Fruit fly (Drosophila melanogaster) whole organism, prepupa: ENCODE data around the gene CG31775.

ENCODE experiments used
- Blimp-1 ChIP-seq: fragments of 200-800 bp; sonication (Bioruptor generic); optimal IDR thresholded peaks from 3 replicates; lab custom pipeline; 2017; ENCODE audit warnings: missing biosample characterization, missing genetic modification characterization, mild to moderate bottlenecking, moderate library complexity, missing genetic modification reagents
- CG10631 ChIP-seq: fragments of 200-800 bp; sonication (Bioruptor generic); optimal IDR thresholded peaks from 2 replicates; lab custom pipeline; 2016; ENCODE audit warnings: missing biosample characterization, missing genetic modification characterization
- CG10669 ChIP-seq: fragments of 200-800 bp; sonication (Bioruptor generic); optimal IDR thresholded peaks from 3 replicates; lab custom pipeline; 2018; ENCODE audit warnings: missing biosample characterization, mild to moderate bottlenecking, missing genetic modification characterization, moderate library complexity
- CG11902 ChIP-seq: fragments of 200-800 bp; sonication (Bioruptor generic); optimal IDR thresholded peaks from 3 replicates; lab custom pipeline; 2016; ENCODE audit warnings: missing biosample characterization, missing genetic modification characterization
- CG15336 ChIP-seq: fragments of 200-800 bp; sonication (Bioruptor generic); IDR thresholded peaks from 2 replicates; pipeline ENCODE4 v1.3.6; 2022; ENCODE audit warnings: missing biosample characterization, missing genetic modification characterization
- CG1621 ChIP-seq: fragments of 200-800 bp; sonication (Bioruptor generic); optimal IDR thresholded peaks from 3 replicates; lab custom pipeline; 2018; ENCODE audit warnings: missing biosample characterization, mild to moderate bottlenecking, missing genetic modification characterization
- CG16779 ChIP-seq: fragments of 200-800 bp; sonication (Bioruptor generic); optimal IDR thresholded peaks from 3 replicates; lab custom pipeline; 2017; ENCODE audit warnings: missing biosample characterization, mild to moderate bottlenecking, missing genetic modification characterization
- CG3032 ChIP-seq: fragments of 200-800 bp; optimal IDR thresholded peaks from 2 replicates; lab custom pipeline; 2019; ENCODE audit warnings: missing biosample characterization, mild to moderate bottlenecking, missing genetic modification characterization, moderate library complexity
- CG31627 ChIP-seq: fragments of 200-800 bp; sonication (Bioruptor generic); optimal IDR thresholded peaks from 3 replicates; lab custom pipeline; 2016; ENCODE audit warnings: missing biosample characterization, missing genetic modification characterization
- CG32006 ChIP-seq: fragments of 200-800 bp; sonication (Bioruptor generic); optimal IDR thresholded peaks from 3 replicates; lab custom pipeline; 2017; ENCODE audit warnings: missing biosample characterization, mild to moderate bottlenecking, missing genetic modification characterization
- CG34406 ChIP-seq: fragments of 200-800 bp; sonication (Bioruptor generic); optimal IDR thresholded peaks from 3 replicates; lab custom pipeline; 2016; ENCODE audit warnings: missing biosample characterization, missing genetic modification characterization
- CG3919 ChIP-seq: fragments of 200-800 bp; sonication (Bioruptor generic); optimal IDR thresholded peaks from 3 replicates; lab custom pipeline; 2016; ENCODE audit warnings: missing biosample characterization, missing genetic modification characterization
- CG4318 ChIP-seq: fragments of 200-800 bp; sonication (Bioruptor generic); optimal IDR thresholded peaks from 3 replicates; lab custom pipeline; 2017; ENCODE audit warnings: missing biosample characterization, mild to moderate bottlenecking, missing genetic modification characterization
- CG6276 ChIP-seq: fragments of 200-800 bp; sonication (Bioruptor generic); optimal IDR thresholded peaks from 2 replicates; lab custom pipeline; 2017; ENCODE audit warnings: missing biosample characterization, mild to moderate bottlenecking, missing genetic modification characterization
- CG6808 ChIP-seq: fragments of 200-800 bp; sonication (Bioruptor generic); optimal IDR thresholded peaks from 3 replicates; lab custom pipeline; 2017; ENCODE audit warnings: missing biosample characterization, missing genetic modification characterization, mild to moderate bottlenecking, moderate library complexity, missing genetic modification reagents
- CG6854 ChIP-seq: fragments of 200-800 bp; sonication (Bioruptor generic); optimal IDR thresholded peaks from 2 replicates; lab custom pipeline; 2017; ENCODE audit warnings: missing biosample characterization, mild to moderate bottlenecking, missing genetic modification characterization
- CG7368 ChIP-seq: fragments of 200-800 bp; sonication (Bioruptor generic); optimal IDR thresholded peaks from 3 replicates; lab custom pipeline; 2016; ENCODE audit warnings: missing biosample characterization, missing genetic modification characterization
- CG8119 ChIP-seq: fragments of 200-800 bp; sonication (Bioruptor generic); IDR thresholded peaks from 3 replicates; pipeline ENCODE4 v1.3.6; 2022; ENCODE audit warnings: missing biosample characterization, missing genetic modification characterization
- CG8319 ChIP-seq: fragments of 200-800 bp; sonication (Bioruptor generic); optimal IDR thresholded peaks from 3 replicates; lab custom pipeline; 2016; ENCODE audit warnings: missing biosample characterization, missing genetic modification characterization
- CG8632 ChIP-seq: fragments of 200-800 bp; sonication (Bioruptor generic); optimal IDR thresholded peaks from 3 replicates; lab custom pipeline; 2016; ENCODE audit warnings: missing biosample characterization, missing genetic modification characterization
- Eip75B ChIP-seq: fragments of 200-800 bp; sonication (Bioruptor generic); optimal IDR thresholded peaks from 3 replicates; lab custom pipeline; 2016; ENCODE audit warnings: missing biosample characterization, missing genetic modification characterization
- Eip93F ChIP-seq: fragments of 200-800 bp; sonication (Bioruptor generic); optimal IDR thresholded peaks from 2 replicates; lab custom pipeline; 2016; ENCODE audit warnings: missing biosample characterization, mild to moderate bottlenecking, missing genetic modification characterization
- Ets21C ChIP-seq: fragments of 200-800 bp; sonication (Bioruptor generic); optimal IDR thresholded peaks from 3 replicates; lab custom pipeline; 2016; ENCODE audit warnings: missing biosample characterization, missing genetic modification characterization
- Ets96B ChIP-seq: fragments of 200-800 bp; optimal IDR thresholded peaks from 2 replicates; lab custom pipeline; 2019; ENCODE audit warnings: missing biosample characterization, mild to moderate bottlenecking, missing genetic modification characterization, moderate library complexity
- Gug ChIP-seq: fragments of 200-800 bp; sonication (Bioruptor generic); IDR thresholded peaks from 2 replicates; pipeline ENCODE4 v1.3.6; 2022; ENCODE audit warnings: missing biosample characterization, missing genetic modification characterization
- Hr38 ChIP-seq: sonication (Bioruptor generic); optimal IDR thresholded peaks from 2 replicates; lab custom pipeline; 2016; ENCODE audit warnings: missing biosample characterization, missing genetic modification characterization
- Hr39 ChIP-seq: fragments of 200-800 bp; sonication (Bioruptor generic); optimal IDR thresholded peaks from 2 replicates; lab custom pipeline; 2016; ENCODE audit warnings: missing biosample characterization, missing genetic modification characterization
- Hr4 ChIP-seq: fragments of 200-800 bp; sonication (Bioruptor generic); optimal IDR thresholded peaks from 3 replicates; lab custom pipeline; 2016; ENCODE audit warnings: missing biosample characterization, missing genetic modification characterization
- Lpt ChIP-seq: fragments of 200-800 bp; sonication (Bioruptor generic); optimal IDR thresholded peaks from 3 replicates; lab custom pipeline; 2016; ENCODE audit warnings: missing biosample characterization, missing genetic modification characterization
- Met ChIP-seq: fragments of 200-800 bp; sonication (Bioruptor generic); optimal IDR thresholded peaks from 3 replicates; lab custom pipeline; 2016; ENCODE audit warnings: missing biosample characterization, missing genetic modification characterization
- OdsH ChIP-seq: fragments of 200-800 bp; sonication (Bioruptor generic); optimal IDR thresholded peaks from 3 replicates; lab custom pipeline; 2016; ENCODE audit warnings: missing biosample characterization, missing genetic modification characterization
- Smox ChIP-seq: fragments of 200-800 bp; sonication (Bioruptor generic); optimal IDR thresholded peaks from 3 replicates; lab custom pipeline; 2016; ENCODE audit warnings: missing biosample characterization, missing genetic modification characterization
- Sox102F ChIP-seq: fragments of 200-800 bp; sonication (Bioruptor generic); optimal IDR thresholded peaks from 2 replicates; lab custom pipeline; 2016; ENCODE audit warnings: missing biosample characterization, mild to moderate bottlenecking, missing genetic modification characterization
- Sox14 ChIP-seq: fragments of 200-800 bp; sonication (Bioruptor generic); optimal IDR thresholded peaks from 3 replicates; lab custom pipeline; 2016; ENCODE audit warnings: missing biosample characterization, missing genetic modification characterization
- achi ChIP-seq: fragments of 200-800 bp; sonication (Bioruptor generic); optimal IDR thresholded peaks from 3 replicates; lab custom pipeline; 2016; ENCODE audit warnings: missing biosample characterization, missing genetic modification characterization
- acj6 ChIP-seq: fragments of 200-800 bp; sonication (Bioruptor generic); optimal IDR thresholded peaks from 3 replicates; lab custom pipeline; 2016; ENCODE audit warnings: missing biosample characterization, missing genetic modification characterization
- cyc ChIP-seq: fragments of 200-800 bp; sonication (Bioruptor generic); optimal IDR thresholded peaks from 3 replicates; lab custom pipeline; 2016; ENCODE audit warnings: missing biosample characterization, missing genetic modification characterization
- dac ChIP-seq: fragments of 200-800 bp; sonication (Bioruptor generic); optimal IDR thresholded peaks from 2 replicates; lab custom pipeline; 2017; ENCODE audit warnings: missing biosample characterization, mild to moderate bottlenecking, missing genetic modification characterization
- dsx ChIP-seq: fragments of 200-800 bp; optimal IDR thresholded peaks from 3 replicates; lab custom pipeline; 2019; ENCODE audit warnings: missing biosample characterization, mild to moderate bottlenecking, missing genetic modification characterization, moderate library complexity; ENCODE audit not compliant: poor library complexity, severe bottlenecking
- eg ChIP-seq: fragments of 200-800 bp; sonication (Bioruptor generic); IDR thresholded peaks from 3 replicates; pipeline ENCODE4 v1.3.6; 2022; ENCODE audit warnings: missing biosample characterization, missing genetic modification characterization
- esn ChIP-seq: fragments of 200-800 bp; sonication (Bioruptor generic); optimal IDR thresholded peaks from 2 replicates; lab custom pipeline; 2016; ENCODE audit warnings: missing biosample characterization, mild to moderate bottlenecking, missing genetic modification characterization, moderate library complexity
- fd59A ChIP-seq: fragments of 200-800 bp; sonication (Bioruptor generic); optimal IDR thresholded peaks from 2 replicates; lab custom pipeline; 2017; ENCODE audit warnings: missing biosample characterization, mild to moderate bottlenecking, missing genetic modification characterization, missing genetic modification reagents
- fd85E ChIP-seq: fragments of 200-800 bp; sonication (Bioruptor generic); optimal IDR thresholded peaks from 3 replicates; lab custom pipeline; 2016; ENCODE audit warnings: missing biosample characterization, missing genetic modification characterization
- fkh ChIP-seq: fragments of 200-800 bp; sonication (Bioruptor generic); optimal IDR thresholded peaks from 3 replicates; lab custom pipeline; 2017; ENCODE audit warnings: missing biosample characterization, mild to moderate bottlenecking, missing genetic modification characterization, moderate library complexity
- net ChIP-seq: fragments of 200-800 bp; sonication (Bioruptor generic); optimal IDR thresholded peaks from 3 replicates; lab custom pipeline; 2016; ENCODE audit warnings: missing biosample characterization, missing genetic modification characterization
- pdm3 ChIP-seq: fragments of 200-800 bp; sonication (Bioruptor generic); optimal IDR thresholded peaks from 3 replicates; lab custom pipeline; 2016; ENCODE audit warnings: missing biosample characterization, missing genetic modification characterization
- salr ChIP-seq, 2 experiments: fragments of 200-800 bp; sonication (Bioruptor generic); optimal IDR thresholded peaks; 3 replicates each; lab custom pipeline; 2016 to 2018; ENCODE audit warnings: missing biosample characterization in 2 of 2, missing genetic modification characterization in 2 of 2, mild to moderate bottlenecking in 1 of 2
- ss ChIP-seq, 2 experiments: fragments of 200-800 bp; sonication (Bioruptor generic); optimal IDR thresholded peaks; 2 replicates in 1 of 2; 3 replicates in 1 of 2; lab custom pipeline; 2017 to 2018; ENCODE audit warnings: mild to moderate bottlenecking in 2 of 2, missing biosample characterization in 2 of 2, missing genetic modification characterization in 2 of 2, moderate library complexity in 1 of 2
- svp ChIP-seq: fragments of 200-800 bp; sonication (Bioruptor generic); peaks from one replicate; lab custom pipeline; 2016; ENCODE audit warnings: missing biosample characterization, missing genetic modification characterization
- vri ChIP-seq: fragments of 200-800 bp; sonication (Bioruptor generic); optimal IDR thresholded peaks from 3 replicates; lab custom pipeline; 2016; ENCODE audit warnings: missing biosample characterization, mild to moderate bottlenecking, missing genetic modification characterization

Gene CG31775

dm6 chr2L:14688922-14689711 is 48.5 kb downstream of the CG31775 start, which contains the start of gene osp:
Gene osp, minus strand, starts transcription at chr2L:14689340.
- TF ChIP-seq CG8119 (GFP tag; lab: Robert Waterston, UW) (peak; percentile 100), acj6 (GFP tag; lab: Kevin White, UChicago) (peak; percentile 98), net (peak; percentile 98), OdsH (GFP tag; lab: Kevin White, UChicago) (peak; percentile 98), Hr38 (GFP tag; lab: Kevin White, UChicago) (no peak), CG15336 (GFP tag; lab: Robert Waterston, UW) (peak; percentile 100), achi (GFP tag; lab: Kevin White, UChicago) (peak; percentile 98), pdm3 (GFP tag; lab: Kevin White, UChicago) (peak; percentile 96), Smox (GFP tag; lab: Kevin White, UChicago) (peak; percentile 94), fd85E (peak; percentile 90), salr (GFP tag; optimal IDR thresholded peaks at IDR 0.05; lab: Kevin White, UChicago) (peak; percentile 92 to 96), ss (GFP tag; optimal IDR thresholded peaks at IDR 0.05; lab: Kevin White, UChicago) (peak; percentile 98 to 99), vri (GFP tag; lab: Kevin White, UChicago) (peak; percentile 86), CG3032 (tag; lab: Kevin White, UChicago) (peak; percentile 100), CG7368 (GFP tag; lab: Kevin White, UChicago) (peak; percentile 97), Ets21C (peak; percentile 74), Eip75B (GFP tag; lab: Kevin White, UChicago) (peak; percentile 94), Ets96B (peak; percentile 100), CG11902 (peak; percentile 94), Blimp-1 (GFP tag; lab: Kevin White, UChicago) (peak; percentile 92), CG10669 (peak; percentile 99), CG1621 (tag; lab: Kevin White, UChicago) (peak; percentile 98), Hr39 (GFP tag; lab: Kevin White, UChicago) (peak; percentile 84), CG6854 (GFP tag; lab: Kevin White, UChicago) (peak; percentile 84), CG6808 (GFP tag; lab: Kevin White, UChicago) (peak; percentile 97), CG34406 (GFP tag; lab: Kevin White, UChicago) (peak; percentile 99), Met (GFP tag; lab: Kevin White, UChicago) (peak; percentile 96), CG3919 (GFP tag; lab: Kevin White, UChicago) (peak; percentile 99), eg (GFP tag; lab: Robert Waterston, UW) (peak; percentile 100), cyc (peak; percentile 96), CG6276 (GFP tag; lab: Kevin White, UChicago) (peak; percentile 97), esn (GFP tag; lab: Kevin White, UChicago) (peak; percentile 97), dac (GFP tag; lab: Kevin White, UChicago) (peak; percentile 89), Sox102F (peak; percentile 91), CG4318 (GFP tag; lab: Kevin White, UChicago) (peak; percentile 93), CG16779 (peak; percentile 92), Lpt (GFP tag; lab: Kevin White, UChicago) (peak; percentile 98), fd59A (GFP tag; lab: Kevin White, UChicago) (peak; percentile 97), dsx (peak; percentile 99), Hr4 (GFP tag; lab: Kevin White, UChicago) (peak; percentile 98), CG10631 (GFP tag; lab: Kevin White, UChicago) (peak; percentile 99), Eip93F (GFP tag; lab: Kevin White, UChicago) (peak; percentile 92), CG8632 (peak; percentile 99), CG32006 (GFP tag; lab: Kevin White, UChicago) (peak; percentile 99), CG31627 (GFP tag; lab: Kevin White, UChicago) (peak; percentile 89), Gug (GFP tag; lab: Robert Waterston, UW) (peak; percentile 99), svp (GFP tag; lab: Kevin White, UChicago) (peak; percentile 99), Sox14 (GFP tag; lab: Kevin White, UChicago) (peak; percentile 91), CG8319 (GFP tag; lab: Kevin White, UChicago) (peak; percentile 96), fkh (peak; percentile 92)
